Fruit fly (Drosophila melanogaster) whole organism, prepupa: Measurements from ENCODE around the gene CG44000.

ENCODE experiments used
- Ets96B ChIP-seq: fragments of 200-800 bp; optimal IDR thresholded peaks from 2 replicates; lab custom pipeline; 2019; ENCODE audit warnings: missing biosample characterization, mild to moderate bottlenecking, missing genetic modification characterization, moderate library complexity
- Sox14 ChIP-seq: fragments of 200-800 bp; sonication (Bioruptor generic); optimal IDR thresholded peaks from 3 replicates; lab custom pipeline; 2016; ENCODE audit warnings: missing biosample characterization, missing genetic modification characterization
- acj6 ChIP-seq: fragments of 200-800 bp; sonication (Bioruptor generic); optimal IDR thresholded peaks from 3 replicates; lab custom pipeline; 2016; ENCODE audit warnings: missing biosample characterization, missing genetic modification characterization

DNA sequence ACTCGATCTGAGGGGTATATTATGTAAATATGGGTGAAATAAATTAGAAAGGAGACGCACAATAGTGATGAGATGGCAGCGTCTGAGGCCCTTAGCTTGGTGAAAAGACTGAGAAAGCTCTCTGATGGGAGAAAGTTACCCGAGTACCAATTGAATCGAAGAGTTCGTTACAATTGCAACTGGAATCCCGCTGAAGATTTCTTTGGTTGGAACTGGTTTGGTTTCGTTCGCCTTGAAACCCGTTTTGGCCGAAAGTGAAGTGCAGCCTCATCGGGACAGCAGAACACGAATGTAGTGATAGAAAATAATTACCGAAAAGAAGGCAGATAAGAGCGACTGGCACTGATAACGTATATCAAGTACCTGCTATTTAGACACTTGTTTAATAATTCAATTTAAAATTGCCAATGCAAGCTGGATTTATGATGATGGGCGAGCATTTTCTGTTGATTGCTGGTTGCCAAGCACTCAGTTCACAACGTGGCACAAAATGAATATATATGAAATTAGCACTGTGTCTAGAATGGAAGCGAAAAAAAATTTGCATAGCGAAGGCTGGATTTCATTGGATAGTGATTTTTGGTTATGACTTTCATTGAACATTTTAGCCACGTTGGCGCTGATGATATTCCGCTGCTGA, 46.7 kb upstream of the CG44000 start:
- no peak for TF ChIP-seq Ets96B (tag; lab: Kevin White, UChicago)
- no peak for TF ChIP-seq acj6 (GFP tag; lab: Kevin White, UChicago)
- TF ChIP-seq Sox14 (GFP tag; lab: Kevin White, UChicago) = no peak
